Worm (Caenorhabditis elegans) whole organism, L1 larva: Measurements from ENCODE around the gene spt-5.

Experiments
- C34B4.2 ChIP-seq: sonication (generic microtip); optimal IDR thresholded peaks from 2 replicates; lab custom pipeline; 2017; ENCODE audit warnings: mild to moderate bottlenecking, missing genetic modification characterization, missing compliant biosample characterization
- F16B12.6 ChIP-seq: fragments of 150-350 bp; optimal IDR thresholded peaks from 2 replicates; lab custom pipeline; 2014; ENCODE audit warnings: missing biosample characterization, missing genetic modification characterization
- aha-1 ChIP-seq: fragments of 150-350 bp; optimal IDR thresholded peaks from 2 replicates; lab custom pipeline; 2014; ENCODE audit warnings: missing biosample characterization, missing genetic modification characterization
- alr-1 ChIP-seq: fragments of 200-800 bp; sonication (Bioruptor generic); optimal IDR thresholded peaks from 2 replicates; lab custom pipeline; 2018; ENCODE audit warnings: borderline replicate concordance, mild to moderate bottlenecking, missing genetic modification characterization, missing compliant biosample characterization
- aly-2 ChIP-seq: fragments of 150-350 bp; optimal IDR thresholded peaks from 2 replicates; lab custom pipeline; 2014; ENCODE audit warnings: missing biosample characterization, missing genetic modification characterization
- ama-1 ChIP-seq: fragments of 150-350 bp; optimal IDR thresholded peaks from 2 replicates; lab custom pipeline; 2014
- blmp-1 ChIP-seq: fragments of 150-350 bp; optimal IDR thresholded peaks from 2 replicates; lab custom pipeline; 2014; ENCODE audit warnings: missing biosample characterization, missing genetic modification characterization
- ceh-63 ChIP-seq: fragments of 200-800 bp; sonication (Bioruptor generic); optimal IDR thresholded peaks from 2 replicates; lab custom pipeline; 2018; ENCODE audit warnings: mild to moderate bottlenecking, missing genetic modification characterization, missing compliant biosample characterization
- ceh-88 ChIP-seq: fragments of 200-800 bp; sonication (Bioruptor generic); IDR thresholded peaks from 2 replicates; pipeline ENCODE4 v1.3.6; 2022; ENCODE audit warnings: missing genetic modification characterization, missing compliant biosample characterization
- ceh-90 ChIP-seq: sonication (generic microtip); optimal IDR thresholded peaks from 2 replicates; lab custom pipeline; 2016; ENCODE audit warnings: missing genetic modification characterization, missing compliant biosample characterization
- ces-1 ChIP-seq: fragments of 150-350 bp; optimal IDR thresholded peaks from 2 replicates; lab custom pipeline; 2014; ENCODE audit warnings: missing biosample characterization, missing genetic modification reagents, missing genetic modification characterization
- efl-3 ChIP-seq: fragments of 200-800 bp; sonication (Bioruptor generic); optimal IDR thresholded peaks from 2 replicates; lab custom pipeline; 2018; ENCODE audit warnings: mild to moderate bottlenecking, missing genetic modification characterization, missing compliant biosample characterization
- ets-5 ChIP-seq: fragments of 200-800 bp; sonication (Bioruptor generic); IDR thresholded peaks from 2 replicates; pipeline ENCODE4 v1.3.6; 2022; ENCODE audit warnings: missing genetic modification characterization, missing compliant biosample characterization
- fkh-4 ChIP-seq: sonication (generic microtip); optimal IDR thresholded peaks from 2 replicates; lab custom pipeline; 2016; ENCODE audit warnings: missing compliant biosample characterization, missing genetic modification characterization, borderline replicate concordance
- fkh-8 ChIP-seq: sonication (generic microtip); optimal IDR thresholded peaks from 2 replicates; lab custom pipeline; 2016; ENCODE audit warnings: mild to moderate bottlenecking, missing genetic modification characterization, missing compliant biosample characterization
- fos-1 ChIP-seq: fragments of 150-350 bp; optimal IDR thresholded peaks from 2 replicates; lab custom pipeline; 2014; ENCODE audit warnings: missing biosample characterization, missing genetic modification characterization
- hlh-17 ChIP-seq: fragments of 200-800 bp; sonication (Bioruptor generic); optimal IDR thresholded peaks from 2 replicates; lab custom pipeline; 2018; ENCODE audit warnings: missing genetic modification characterization, mild to moderate bottlenecking, missing compliant biosample characterization, moderate library complexity, borderline replicate concordance
- hlh-4 ChIP-seq: sonication (generic microtip); optimal IDR thresholded peaks from 2 replicates; lab custom pipeline; 2016; ENCODE audit warnings: mild to moderate bottlenecking, missing genetic modification characterization, missing compliant biosample characterization
- hpl-2 ChIP-seq: fragments of 150-350 bp; optimal IDR thresholded peaks from 2 replicates; lab custom pipeline; 2014; ENCODE audit warnings: missing biosample characterization, missing genetic modification reagents, missing genetic modification characterization
- isw-1 ChIP-seq: fragments of 200-800 bp; sonication (Bioruptor generic); IDR thresholded peaks from 2 replicates; pipeline ENCODE4 v1.3.6; 2022; ENCODE audit warnings: missing genetic modification characterization, missing compliant biosample characterization
- lin-13 ChIP-seq: fragments of 150-350 bp; optimal IDR thresholded peaks from 2 replicates; lab custom pipeline; 2014; ENCODE audit warnings: missing biosample characterization, missing genetic modification reagents, missing genetic modification characterization
- lin-14 ChIP-seq: fragments of 200-800 bp; sonication (Bioruptor generic); optimal IDR thresholded peaks from 2 replicates; lab custom pipeline; 2018; ENCODE audit warnings: mild to moderate bottlenecking, missing genetic modification characterization, moderate library complexity, missing compliant biosample characterization
- lin-39 ChIP-seq: fragments of 150-350 bp; optimal IDR thresholded peaks from 2 replicates; lab custom pipeline; 2014; ENCODE audit warnings: missing biosample characterization, missing genetic modification reagents, missing genetic modification characterization
- lir-3 ChIP-seq: sonication (generic microtip); optimal IDR thresholded peaks from 2 replicates; lab custom pipeline; 2016; ENCODE audit warnings: mild to moderate bottlenecking, missing genetic modification characterization, moderate library complexity, missing compliant biosample characterization; ENCODE audit not compliant: poor library complexity
- lsy-2 ChIP-seq, 2 experiments: fragments of 150-350 bp; optimal IDR thresholded peaks; 2 replicates each; lab custom pipeline; 2014; ENCODE audit warnings: missing biosample characterization in 2 of 2, missing genetic modification characterization in 2 of 2
- mab-9 ChIP-seq: fragments of 200-800 bp; sonication (Bioruptor generic); IDR thresholded peaks from 2 replicates; pipeline ENCODE4 v1.3.6; 2022; ENCODE audit warnings: missing genetic modification reagents, missing genetic modification characterization, missing compliant biosample characterization
- mep-1 ChIP-seq: fragments of 150-350 bp; optimal IDR thresholded peaks from 2 replicates; lab custom pipeline; 2014; ENCODE audit warnings: missing biosample characterization, missing genetic modification characterization
- nhr-11 ChIP-seq: fragments of 150-350 bp; optimal IDR thresholded peaks from 2 replicates; lab custom pipeline; 2014; ENCODE audit warnings: missing biosample characterization, missing genetic modification characterization
- nhr-12 ChIP-seq: sonication (generic microtip); optimal IDR thresholded peaks from 2 replicates; lab custom pipeline; 2017; ENCODE audit warnings: missing biosample characterization, missing genetic modification characterization
- nhr-19 ChIP-seq: fragments of 200-800 bp; sonication (Bioruptor generic); conservative IDR thresholded peaks from 2 replicates; pipeline ENCODE4 v1.3.6; 2022; ENCODE audit warnings: missing genetic modification characterization, missing compliant biosample characterization
- nhr-237 ChIP-seq: fragments of 150-350 bp; optimal IDR thresholded peaks from 2 replicates; lab custom pipeline; 2014; ENCODE audit warnings: missing biosample characterization, missing genetic modification characterization
- nhr-28 ChIP-seq: fragments of 150-350 bp; optimal IDR thresholded peaks from 2 replicates; lab custom pipeline; 2014; ENCODE audit warnings: missing biosample characterization, missing genetic modification characterization
- nhr-71 ChIP-seq: sonication (generic microtip); optimal IDR thresholded peaks from 2 replicates; lab custom pipeline; 2016; ENCODE audit warnings: mild to moderate bottlenecking, missing genetic modification characterization, moderate library complexity, missing compliant biosample characterization
- nhr-76 ChIP-seq: sonication (generic microtip); optimal IDR thresholded peaks from 2 replicates; lab custom pipeline; 2017; ENCODE audit warnings: missing biosample characterization, missing genetic modification characterization
- nhr-84 ChIP-seq: sonication (generic microtip); optimal IDR thresholded peaks from 2 replicates; lab custom pipeline; 2017; ENCODE audit warnings: missing biosample characterization, missing genetic modification characterization
- nhr-85 ChIP-seq: sonication (generic microtip); peaks from one replicate; lab custom pipeline; 2016; ENCODE audit warnings: missing genetic modification characterization, inconsistent platforms, missing compliant biosample characterization
- nhr-90 ChIP-seq: sonication (generic microtip); optimal IDR thresholded peaks from 2 replicates; lab custom pipeline; 2016; ENCODE audit warnings: mild to moderate bottlenecking, missing genetic modification characterization, missing compliant biosample characterization; ENCODE audit not compliant: poor library complexity
- pag-3 ChIP-seq: sonication (generic microtip); optimal IDR thresholded peaks from 2 replicates; lab custom pipeline; 2017; ENCODE audit warnings: missing genetic modification characterization, mild to moderate bottlenecking, missing compliant biosample characterization, antibody characterized with exemption, borderline replicate concordance; ENCODE audit not compliant: insufficient read depth
- pqm-1 ChIP-seq: sonication (generic microtip); optimal IDR thresholded peaks from 3 replicates; lab custom pipeline; 2017; ENCODE audit warnings: missing biosample characterization, missing genetic modification characterization
- rnt-1 ChIP-seq: sonication (generic microtip); optimal IDR thresholded peaks from 2 replicates; lab custom pipeline; 2016; ENCODE audit warnings: mild to moderate bottlenecking, missing genetic modification characterization, moderate library complexity, missing compliant biosample characterization
- skn-1 ChIP-seq: fragments of 150-350 bp; optimal IDR thresholded peaks from 2 replicates; lab custom pipeline; 2014; ENCODE audit warnings: missing biosample characterization, missing genetic modification characterization
- snpc-4 ChIP-seq: fragments of 150-350 bp; optimal IDR thresholded peaks from 2 replicates; lab custom pipeline; 2014; ENCODE audit warnings: missing biosample characterization, missing genetic modification characterization
- snu-23 ChIP-seq: sonication (generic microtip); optimal IDR thresholded peaks from 2 replicates; lab custom pipeline; 2016; ENCODE audit warnings: missing genetic modification characterization, missing compliant biosample characterization
- sox-4 ChIP-seq: sonication (generic microtip); optimal IDR thresholded peaks from 2 replicates; lab custom pipeline; 2016; ENCODE audit warnings: missing genetic modification characterization, missing compliant biosample characterization
- swsn-7 ChIP-seq: sonication (generic microtip); optimal IDR thresholded peaks from 2 replicates; lab custom pipeline; 2016; ENCODE audit warnings: missing genetic modification characterization, missing compliant biosample characterization
- tlp-1 ChIP-seq: fragments of 150-350 bp; optimal IDR thresholded peaks from 2 replicates; lab custom pipeline; 2014; ENCODE audit warnings: missing biosample characterization, missing genetic modification characterization
- unc-130 ChIP-seq: fragments of 150-350 bp; optimal IDR thresholded peaks from 2 replicates; lab custom pipeline; 2017; ENCODE audit warnings: missing biosample characterization, missing genetic modification characterization, inconsistent platforms
- unc-86 ChIP-seq: sonication (generic microtip); optimal IDR thresholded peaks from 2 replicates; lab custom pipeline; 2016; ENCODE audit warnings: missing genetic modification characterization, missing compliant biosample characterization
- xbp-1 ChIP-seq: sonication (generic microtip); optimal IDR thresholded peaks from 2 replicates; lab custom pipeline; 2016; ENCODE audit warnings: missing genetic modification characterization, missing compliant biosample characterization
- zip-4 ChIP-seq: fragments of 200-800 bp; sonication (Bioruptor generic); optimal IDR thresholded peaks from 2 replicates; lab custom pipeline; 2018; ENCODE audit warnings: mild to moderate bottlenecking, missing genetic modification characterization, moderate library complexity, missing compliant biosample characterization
- ztf-11 ChIP-seq, 2 experiments: sonication (generic microtip); optimal IDR thresholded peaks; 2 replicates each; lab custom pipeline; 2016 to 2017; ENCODE audit warnings: missing genetic modification characterization in 2 of 2, missing biosample characterization in 1 of 2, missing compliant biosample characterization in 1 of 2
- ztf-4 ChIP-seq: fragments of 150-350 bp; optimal IDR thresholded peaks from 2 replicates; lab custom pipeline; 2014; ENCODE audit warnings: missing biosample characterization, missing genetic modification characterization

The spt-5 gene

DNA sequence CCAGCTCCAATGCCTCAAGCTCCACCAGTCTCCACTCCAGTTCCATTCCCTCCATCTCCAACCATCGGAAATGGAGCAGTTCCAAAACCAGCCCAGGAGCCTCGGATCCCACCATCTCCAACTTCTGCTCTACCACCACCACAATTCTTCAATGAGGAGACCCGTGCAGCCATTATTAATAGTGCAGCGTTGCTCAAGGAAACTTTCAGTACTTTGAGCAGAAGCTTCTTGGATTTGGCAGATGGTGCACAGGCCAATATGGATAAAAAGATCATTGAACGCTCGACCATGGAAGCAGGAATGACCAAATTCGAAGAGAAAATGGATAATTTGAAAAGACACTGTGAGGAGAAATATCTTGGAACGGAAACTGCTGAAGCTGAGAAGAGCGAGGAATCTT, 15.9 kb upstream of the spt-5 start:
- TF ChIP-seq nhr-85 (tag; lab: Kevin White, UChicago) (peak; percentile 4), ceh-63 (GFP tag; lab: Kevin White, UChicago) (no peak), unc-86 (tag; lab: Kevin White, UChicago) (no peak), ama-1 (lab: Kevin White, UChicago) (peak; percentile 22), nhr-28 (tag; lab: Kevin White, UChicago) (no peak), isw-1 (no peak), nhr-90 (no peak), fkh-4 (tag; lab: Kevin White, UChicago) (no peak)

DNA sequence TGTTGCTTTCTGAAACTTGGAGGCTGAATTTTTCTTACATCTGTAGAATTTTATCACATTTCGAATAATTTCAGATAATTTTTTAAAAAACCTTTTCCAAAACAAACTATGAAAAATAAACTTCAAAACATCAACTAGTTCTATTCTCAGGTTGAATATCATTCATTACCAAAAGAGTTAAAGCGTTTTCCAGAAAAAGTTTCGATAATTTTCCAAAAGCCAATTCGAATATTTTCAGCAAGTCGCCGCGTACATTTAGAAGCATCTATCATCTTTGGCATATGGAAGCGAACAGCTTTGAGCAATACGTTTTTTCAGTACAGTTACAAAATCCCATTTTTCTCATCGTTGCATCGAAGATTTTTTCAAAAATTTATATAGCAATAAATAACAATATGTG, 14.4 kb upstream of the spt-5 start:
- TF ChIP-seq xbp-1 (tag; lab: Kevin White, UChicago) (no peak), nhr-11 (tag; lab: Kevin White, UChicago) (no peak), lir-3 (tag; lab: Kevin White, UChicago) (no peak), lin-39 (tag; lab: Kevin White, UChicago) (no peak), nhr-71 (tag; lab: Kevin White, UChicago) (peak; percentile 46), nhr-76 (tag; lab: Kevin White, UChicago) (no peak), F16B12.6 (tag; lab: Kevin White, UChicago) (no peak), ztf-11 (tag; optimal IDR thresholded peaks at IDR 0.05; lab: Kevin White, UChicago) (peak in 1 of 2 experiments; percentile 16), unc-86 (tag; lab: Kevin White, UChicago) (no peak), lin-13 (GFP tag; lab: Kevin White, UChicago) (no peak), hpl-2 (GFP tag; lab: Kevin White, UChicago) (no peak), hlh-4 (tag; lab: Kevin White, UChicago) (no peak), snu-23 (no peak), lsy-2 (tag; optimal IDR thresholded peaks at IDR 0.05; lab: Kevin White, UChicago) (peak; percentile 6 to 10), mep-1 (peak; percentile 17), unc-130 (tag; lab: Kevin White, UChicago) (no peak), aly-2 (tag; lab: Kevin White, UChicago) (peak; percentile 91), tlp-1 (tag; lab: Kevin White, UChicago) (no peak), nhr-84 (tag; lab: Kevin White, UChicago) (no peak), aha-1 (tag; lab: Kevin White, UChicago) (no peak), nhr-237 (tag; lab: Kevin White, UChicago) (no peak), C34B4.2 (tag; lab: Kevin White, UChicago) (no peak), efl-3 (no peak), ces-1 (GFP tag; lab: Kevin White, UChicago) (no peak), alr-1 (tag; lab: Kevin White, UChicago) (no peak), ceh-90 (tag; lab: Kevin White, UChicago) (no peak), fos-1 (tag; lab: Kevin White, UChicago) (no peak), ama-1 (lab: Kevin White, UChicago) (peak; percentile 81), mab-9 (GFP tag; lab: Robert Waterston, UW) (no peak), isw-1 (no peak), nhr-12 (no peak), fkh-4 (tag; lab: Kevin White, UChicago) (no peak), nhr-19 (no peak; the same call in 1 of the 2 replicates), snpc-4 (tag; lab: Kevin White, UChicago) (no peak), skn-1 (tag; lab: Kevin White, UChicago) (no peak), ceh-88 (GFP tag; lab: Robert Waterston, UW) (no peak), fkh-8 (no peak), blmp-1 (tag; lab: Kevin White, UChicago) (no peak), hlh-17 (GFP tag; lab: Kevin White, UChicago) (no peak), ets-5 (GFP tag; lab: Robert Waterston, UW) (no peak), ceh-63 (GFP tag; lab: Kevin White, UChicago) (no peak), pag-3 (tag; lab: Kevin White, UChicago) (no peak), rnt-1 (tag; lab: Kevin White, UChicago) (no peak), nhr-85 (tag; lab: Kevin White, UChicago) (no peak), zip-4 (GFP tag; lab: Kevin White, UChicago) (no peak), lin-14 (GFP tag; lab: Kevin White, UChicago) (no peak), swsn-7 (tag; lab: Kevin White, UChicago) (no peak), ztf-4 (tag; lab: Kevin White, UChicago) (peak; percentile 57), pqm-1 (no peak), sox-4 (tag; lab: Kevin White, UChicago) (no peak)
